Worm (Caenorhabditis elegans) whole organism, L4 larva: ENCODE measurements around the gene ttr-35.

Source experiments
- egl-27 ChIP-seq: sonication (generic microtip); optimal IDR thresholded peaks from 3 replicates; lab custom pipeline; 2017; ENCODE audit warnings: missing biosample characterization, missing genetic modification reagents, missing genetic modification characterization
- nhr-102 ChIP-seq: sonication (generic microtip); optimal IDR thresholded peaks from 2 replicates; lab custom pipeline; 2016; ENCODE audit warnings: mild to moderate bottlenecking, missing genetic modification characterization, moderate library complexity, missing compliant biosample characterization

DNA sequence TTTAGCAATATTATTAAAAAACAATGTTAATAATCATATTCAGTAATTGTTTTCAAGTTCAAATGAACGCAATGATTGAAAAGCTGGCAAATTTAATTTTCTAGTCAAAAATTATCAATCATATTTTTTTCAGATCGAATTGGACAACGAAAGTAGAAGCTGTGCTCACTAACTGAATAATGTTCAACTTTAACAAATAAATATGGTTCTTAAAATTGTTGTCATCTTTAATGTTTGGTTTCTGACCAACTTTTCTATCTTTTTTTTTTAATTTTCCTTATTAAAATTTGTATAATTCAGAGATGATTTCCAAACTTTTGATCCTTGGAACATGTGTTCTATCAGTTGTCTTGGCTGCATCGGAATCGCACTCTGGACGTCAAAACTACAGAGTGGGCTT is at the start of gene ttr-35:
- TF ChIP-seq egl-27 (tag; lab: Kevin White, UChicago) (no peak), nhr-102 (tag; lab: Kevin White, UChicago) (no peak)
